Worm (Caenorhabditis elegans) whole organism, L4/young adult: ENCODE results near the gene B0393.9.

Source experiments
- W03F9.2 ChIP-seq: fragments of 150-350 bp; optimal IDR thresholded peaks from 2 replicates; lab custom pipeline; 2014; ENCODE audit warnings: missing biosample characterization, missing genetic modification characterization
- dao-5 ChIP-seq: sonication (generic microtip); optimal IDR thresholded peaks from 2 replicates; lab custom pipeline; 2016; ENCODE audit warnings: missing genotype, missing genetic modification characterization, moderate library complexity, missing compliant biosample characterization
- him-1 ChIP-seq: sonication (generic microtip); optimal IDR thresholded peaks from 2 replicates; lab custom pipeline; 2016; ENCODE audit warnings: missing genotype, missing genetic modification reagents, missing genetic modification characterization, missing compliant biosample characterization

ce11 chrIII:4735443-4735842 lies 44.5 kb downstream of the B0393.9 start, which contains the start of gene F17C8.7:
- TF ChIP-seq W03F9.2 (tag; lab: Kevin White, UChicago) (no peak), him-1 (no peak), dao-5 (tag; lab: Kevin White, UChicago) (no peak)
